Fruit fly (Drosophila melanogaster): ENCODE data around the gene CG3308.

DNA sequence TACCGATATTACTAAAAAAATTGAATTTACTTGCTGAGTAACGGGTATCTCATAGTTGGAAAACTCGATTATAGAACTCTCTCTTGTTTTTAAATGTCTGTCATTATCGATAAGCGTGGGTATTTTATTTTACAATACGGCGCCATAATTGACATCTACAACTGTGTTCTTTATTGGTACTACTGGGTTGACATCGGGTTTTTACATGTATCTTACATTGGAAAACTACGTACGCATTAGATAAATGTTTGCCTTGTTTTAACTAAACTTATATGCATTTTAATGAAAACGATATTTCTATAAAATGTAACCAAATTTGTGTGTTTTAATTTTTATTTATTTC, 22.0 kb upstream of the CG3308 start:
- no peak for TF ChIP-seq CG2199 (GFP tag; IDR thresholded peaks at IDR 0.05)
- TF ChIP-seq CG10431 (GFP tag; optimal IDR thresholded peaks at IDR 0.05) = no peak
- no peak for TF ChIP-seq CG3726 (GFP tag; IDR thresholded peaks at IDR 0.05)
- no peak for TF ChIP-seq Dip2 (GFP tag; IDR thresholded peaks at IDR 0.05)
- no peak for TF ChIP-seq trh (GFP tag; optimal IDR thresholded peaks at IDR 0.05)
- TF ChIP-seq CG7556 (GFP tag; optimal IDR thresholded peaks at IDR 0.05) = no peak
- no peak for TF ChIP-seq esg (GFP tag; conservative IDR thresholded peaks at IDR 0.05)
- no peak for TF ChIP-seq lilli (GFP tag; optimal IDR thresholded peaks at IDR 0.05)
- TF ChIP-seq CG4360 (GFP tag; IDR thresholded peaks at IDR 0.05) = no peak
- no peak for TF ChIP-seq Hmx (GFP tag; optimal IDR thresholded peaks at IDR 0.05)
- TF ChIP-seq sr (GFP tag; IDR thresholded peaks at IDR 0.05) = no peak
